Worm (Caenorhabditis elegans): Measurements from ENCODE around the gene Y110A2AL.5.

ce11 chrII:2871816-2872215, 7.5 kb downstream of the Y110A2AL.5 start, which contains the start of gene Y110A2AL.10:
- TF ChIP-seq him-1 (tag; optimal IDR thresholded peaks at IDR 0.05) = no peak
- TF ChIP-seq dao-5 (tag; optimal IDR thresholded peaks at IDR 0.05) = no peak
- no peak for TF ChIP-seq W03F9.2 (tag; optimal IDR thresholded peaks at IDR 0.05)
